Worm (Caenorhabditis elegans): ENCODE data around the gene lido-6.
"Not testable (repeated sequence)": the region's sequence is repeated elsewhere in the genome, so short reads cannot be mapped to it uniquely, and the experiment has no call there.

lido-6 gene

ce11 chrX:17117359-17117758, 2.4 kb upstream of the lido-6 start, which contains the start of gene K09E3.2:
TSS of gene K09E3.2 (plus strand) at chrX:17117659.
- not testable (repeated sequence) for TF ChIP-seq nhr-77 (tag; optimal IDR thresholded peaks at IDR 0.05); spr-3 (GFP tag; optimal IDR thresholded peaks at IDR 0.05); nhr-25 (tag; optimal IDR thresholded peaks at IDR 0.05; ENCODE audit: borderline replicate concordance, insufficient read depth)

- no peak for TF ChIP-seq saeg-2 (GFP tag; IDR thresholded peaks at IDR 0.05)
- TF ChIP-seq Y75B8A.6 (GFP tag; IDR thresholded peaks at IDR 0.05), result no peak
- no peak for TF ChIP-seq ctbp-1 (GFP tag; IDR thresholded peaks at IDR 0.05)
- TF ChIP-seq pha-4 (GFP tag; IDR thresholded peaks at IDR 0.05), result no peak
- TF ChIP-seq pha-4 (tag; optimal IDR thresholded peaks at IDR 0.05), result no peak
- TF ChIP-seq vab-7 (GFP tag; IDR thresholded peaks at IDR 0.05), result no peak
- TF ChIP-seq madf-9 (GFP tag; conservative IDR thresholded peaks at IDR 0.05), result no peak
- no peak for TF ChIP-seq lir-3 (tag; optimal IDR thresholded peaks at IDR 0.05)
- TF ChIP-seq fkh-10 (GFP tag; optimal IDR thresholded peaks at IDR 0.05), result no peak
- no peak for TF ChIP-seq hif-1 (tag; optimal IDR thresholded peaks at IDR 0.05)
- no peak for TF ChIP-seq php-3 (GFP tag; IDR thresholded peaks at IDR 0.05)
- no peak for TF ChIP-seq nhr-28 (tag; optimal IDR thresholded peaks at IDR 0.05)
- TF ChIP-seq aha-1 (tag), result no peak
- no peak for TF ChIP-seq nhr-10 (tag; optimal IDR thresholded peaks at IDR 0.05)
- no peak for TF ChIP-seq snpc-1.2 (GFP tag; IDR thresholded peaks at IDR 0.05)
- no peak for TF ChIP-seq pqm-1 (tag; optimal IDR thresholded peaks at IDR 0.05)
These were observed 4.4 kb downstream of the lido-6 start, which contains the start of gene lido-5 for ce11 chrX:17110555-17110954. TSS of gene lido-5 (minus strand) at chrX:17110655.

ce11 chrX:17107670-17108069, 7.3 kb downstream of the lido-6 start, which contains the start of gene lido-4:
TSS of gene lido-4 (minus strand) at chrX:17107770.
- no peak for TF ChIP-seq skn-1 (tag; optimal IDR thresholded peaks at IDR 0.05)
- TF ChIP-seq nhr-237 (tag; optimal IDR thresholded peaks at IDR 0.05), result no peak
- TF ChIP-seq F26F4.8 (GFP tag; conservative IDR thresholded peaks at IDR 0.05), result no peak
- TF ChIP-seq arid-1 (GFP tag; conservative IDR thresholded peaks at IDR 0.05), result no peak
- TF ChIP-seq nhr-28 (tag; optimal IDR thresholded peaks at IDR 0.05), result no peak
- TF ChIP-seq Y75B8A.6 (GFP tag; IDR thresholded peaks at IDR 0.05), result no peak
- TF ChIP-seq egl-43 (GFP tag; IDR thresholded peaks at IDR 0.05), result no peak
- no peak for TF ChIP-seq ceh-44 (GFP tag; IDR thresholded peaks at IDR 0.05)
- no peak for TF ChIP-seq hlh-11 (tag; optimal IDR thresholded peaks at IDR 0.05)
- TF ChIP-seq F10B5.3 (tag; optimal IDR thresholded peaks at IDR 0.05), result no peak
- TF ChIP-seq daf-16 (GFP tag; optimal IDR thresholded peaks at IDR 0.05), result no peak
- TF ChIP-seq daf-16 (tag; optimal IDR thresholded peaks at IDR 0.05), result no peak
- no peak for TF ChIP-seq dmd-9 (GFP tag; IDR thresholded peaks at IDR 0.05)
- TF ChIP-seq ceh-20 (GFP tag; IDR thresholded peaks at IDR 0.05), result no peak

ce11 chrX:17100656-17101055, 14.3 kb downstream of the lido-6 start, which contains the start of gene lido-2:
TSS of gene lido-2 (minus strand) at chrX:17100756.
- TF ChIP-seq Y75B8A.6 (GFP tag; IDR thresholded peaks at IDR 0.05) (no peak), nhr-28 (tag; optimal IDR thresholded peaks at IDR 0.05) (no peak), fkh-10 (GFP tag; optimal IDR thresholded peaks at IDR 0.05) (no peak), saeg-2 (GFP tag; IDR thresholded peaks at IDR 0.05) (no peak), lin-15B (tag; optimal IDR thresholded peaks at IDR 0.05) (no peak), F49E8.2 (tag; optimal IDR thresholded peaks at IDR 0.05; ENCODE audit: borderline replicate concordance) (no peak), ama-1 (optimal IDR thresholded peaks at IDR 0.05) (no peak), ceh-28 (tag; optimal IDR thresholded peaks at IDR 0.05) (no peak), daf-16 (GFP tag; optimal IDR thresholded peaks at IDR 0.05) (no peak), daf-16 (tag; optimal IDR thresholded peaks at IDR 0.05) (no peak), Y5F2A.4 (GFP tag; optimal IDR thresholded peaks at IDR 0.05) (no peak)
